Fruit fly (Drosophila melanogaster) whole organism, pupa: ENCODE data around the gene CG11983.

ENCODE experiments used
- CG10348 ChIP-seq: fragments of 200-800 bp; sonication (Bioruptor generic); IDR thresholded peaks from 2 replicates; pipeline ENCODE4 v1.3.6; 2022; ENCODE audit warnings: missing biosample characterization, missing genetic modification characterization
- CG12605 ChIP-seq: fragments of 200-800 bp; sonication (Bioruptor generic); IDR thresholded peaks from 2 replicates; pipeline ENCODE4 v1.3.6; 2022; ENCODE audit warnings: missing biosample characterization, missing genetic modification characterization
- CG13204 ChIP-seq: fragments of 200-800 bp; sonication (Bioruptor generic); optimal IDR thresholded peaks from 2 replicates; lab custom pipeline; 2018; ENCODE audit warnings: missing biosample characterization, mild to moderate bottlenecking, missing genetic modification characterization, moderate library complexity
- CG14655 ChIP-seq: fragments of 200-800 bp; sonication (Bioruptor generic); optimal IDR thresholded peaks from 3 replicates; lab custom pipeline; 2017; ENCODE audit warnings: mild to moderate bottlenecking, missing biosample characterization, missing genetic modification reagents, missing genetic modification characterization
- CG15710 ChIP-seq: fragments of 200-800 bp; sonication (Bioruptor generic); optimal IDR thresholded peaks from 2 replicates; lab custom pipeline; 2018; ENCODE audit warnings: missing biosample characterization, mild to moderate bottlenecking, missing genetic modification characterization, moderate library complexity
- CG17806 ChIP-seq: fragments of 200-800 bp; sonication (Bioruptor generic); optimal IDR thresholded peaks from 2 replicates; lab custom pipeline; 2018; ENCODE audit warnings: missing biosample characterization, mild to moderate bottlenecking, missing genetic modification characterization, moderate library complexity
- CG32121 ChIP-seq: fragments of 200-800 bp; sonication (Bioruptor generic); IDR thresholded peaks from 2 replicates; pipeline ENCODE4 v1.3.6; 2022; ENCODE audit warnings: missing biosample characterization, missing genetic modification characterization
- CG34367 ChIP-seq: fragments of 200-800 bp; sonication (Bioruptor generic); optimal IDR thresholded peaks from 2 replicates; lab custom pipeline; 2018; ENCODE audit warnings: missing biosample characterization, mild to moderate bottlenecking, missing genetic modification characterization
- CG4496 ChIP-seq: fragments of 200-800 bp; sonication (Bioruptor generic); IDR thresholded peaks from 3 replicates; pipeline ENCODE4 v1.3.6; 2022; ENCODE audit warnings: missing biosample characterization, missing genetic modification characterization
- CG8159 ChIP-seq: fragments of 200-800 bp; sonication (Bioruptor generic); optimal IDR thresholded peaks from 3 replicates; lab custom pipeline; 2018; ENCODE audit warnings: missing biosample characterization, mild to moderate bottlenecking, missing genetic modification characterization, moderate library complexity
- CG8301 ChIP-seq: fragments of 200-800 bp; sonication (Bioruptor generic); optimal IDR thresholded peaks from 2 replicates; lab custom pipeline; 2018; ENCODE audit warnings: missing biosample characterization, mild to moderate bottlenecking, missing genetic modification characterization
- CG9948 ChIP-seq: fragments of 200-800 bp; sonication (Bioruptor generic); optimal IDR thresholded peaks from 2 replicates; lab custom pipeline; 2018; ENCODE audit warnings: missing biosample characterization, mild to moderate bottlenecking, missing genetic modification characterization, moderate library complexity
- D1 ChIP-seq: fragments of 200-800 bp; sonication (Bioruptor generic); optimal IDR thresholded peaks from 2 replicates; lab custom pipeline; 2018; ENCODE audit warnings: missing biosample characterization, mild to moderate bottlenecking, missing genetic modification characterization, moderate library complexity
- EcR ChIP-seq: fragments of 200-800 bp; sonication (Bioruptor generic); optimal IDR thresholded peaks from 3 replicates; lab custom pipeline; 2019; ENCODE audit warnings: missing biosample characterization, missing genetic modification characterization, mild to moderate bottlenecking, moderate library complexity, missing genetic modification reagents
- Ets98B ChIP-seq: fragments of 200-800 bp; sonication (Bioruptor generic); IDR thresholded peaks from 2 replicates; pipeline ENCODE4 v1.3.6; 2022; ENCODE audit warnings: missing biosample characterization, missing genetic modification characterization
- Pif1A ChIP-seq: fragments of 200-800 bp; sonication (Bioruptor generic); optimal IDR thresholded peaks from 3 replicates; lab custom pipeline; 2016; ENCODE audit warnings: missing biosample characterization, missing genetic modification characterization
- Pif1B ChIP-seq: fragments of 200-800 bp; sonication (Bioruptor generic); optimal IDR thresholded peaks from 3 replicates; lab custom pipeline; 2016; ENCODE audit warnings: missing biosample characterization, missing genetic modification characterization
- Snoo ChIP-seq: fragments of 200-800 bp; sonication (Bioruptor generic); optimal IDR thresholded peaks from 3 replicates; lab custom pipeline; 2017; ENCODE audit warnings: missing biosample characterization, mild to moderate bottlenecking, missing genetic modification characterization, inconsistent platforms
- fd96Ca ChIP-seq: fragments of 200-800 bp; sonication (Bioruptor generic); IDR thresholded peaks from 3 replicates; pipeline ENCODE4 v1.3.6; 2022; ENCODE audit warnings: missing biosample characterization, missing genetic modification characterization
- gl ChIP-seq: fragments of 200-800 bp; sonication (Bioruptor generic); optimal IDR thresholded peaks from 2 replicates; lab custom pipeline; 2018; ENCODE audit warnings: missing biosample characterization, mild to moderate bottlenecking, missing genetic modification characterization
- rn ChIP-seq: fragments of 200-800 bp; sonication (Bioruptor generic); IDR thresholded peaks from 2 replicates; pipeline ENCODE4 v1.3.6; 2022; ENCODE audit warnings: missing biosample characterization, missing genetic modification characterization

Gene CG11983

DNA sequence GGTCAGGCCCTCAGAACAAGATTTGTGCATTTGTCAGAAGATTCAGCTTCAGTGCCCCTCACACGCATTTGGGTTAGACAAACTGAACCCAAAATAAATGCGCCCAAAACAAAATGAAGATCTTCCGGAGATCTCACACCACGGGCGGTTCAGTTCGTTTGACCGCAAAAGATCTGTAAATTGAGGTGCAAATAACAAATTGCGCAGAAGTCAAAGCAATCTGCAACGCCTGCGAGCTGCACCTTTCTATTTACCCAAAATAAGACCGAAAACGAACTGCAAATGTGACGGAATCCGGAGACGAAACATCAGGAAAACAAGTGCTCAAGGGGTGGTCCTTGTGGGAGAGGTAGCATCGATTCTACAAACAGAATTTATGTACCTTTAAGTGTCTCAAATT, 42.6 kb upstream of the CG11983 start:
- TF ChIP-seq CG8301 (tag; lab: Kevin White, UChicago) (no peak), CG34367 (no peak), CG17806 (tag; lab: Kevin White, UChicago) (no peak), gl (tag; lab: Kevin White, UChicago) (no peak), CG9948 (tag; lab: Kevin White, UChicago) (no peak), CG15710 (no peak), CG32121 (no peak), rn (GFP tag; lab: Robert Waterston, UW) (no peak)
- TF ChIP-seq, all 21 proteins: peak for 0

DNA sequence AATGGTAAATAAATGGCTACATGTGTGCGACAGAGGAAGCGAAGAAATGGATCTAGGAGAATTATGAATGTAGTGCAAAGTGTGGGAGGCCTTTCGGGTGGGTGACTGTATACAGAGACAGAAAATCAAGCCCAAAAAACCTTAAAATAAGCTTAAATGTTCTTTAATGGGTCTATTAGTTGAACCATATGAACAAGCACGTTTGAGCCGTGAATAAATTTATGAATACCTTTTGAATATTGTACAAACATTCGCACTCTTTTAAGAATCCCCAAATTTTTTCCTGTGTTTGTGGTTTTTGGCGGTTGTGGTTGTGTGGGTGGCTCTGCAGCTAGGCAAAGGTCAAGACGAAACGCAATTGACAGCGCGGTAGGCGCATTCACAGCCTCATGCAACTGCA, 41.5 kb upstream of the CG11983 start:
- TF ChIP-seq CG15710 (no peak), Snoo (no peak), CG32121 (peak; percentile 46; the same call in 1 of the 2 replicates), CG4496 (GFP tag; lab: Robert Waterston, UW) (peak; percentile 22; the same call in 2 of the 3 replicates), CG8301 (tag; lab: Kevin White, UChicago) (peak; percentile 43), CG17806 (tag; lab: Kevin White, UChicago) (no peak)

DNA sequence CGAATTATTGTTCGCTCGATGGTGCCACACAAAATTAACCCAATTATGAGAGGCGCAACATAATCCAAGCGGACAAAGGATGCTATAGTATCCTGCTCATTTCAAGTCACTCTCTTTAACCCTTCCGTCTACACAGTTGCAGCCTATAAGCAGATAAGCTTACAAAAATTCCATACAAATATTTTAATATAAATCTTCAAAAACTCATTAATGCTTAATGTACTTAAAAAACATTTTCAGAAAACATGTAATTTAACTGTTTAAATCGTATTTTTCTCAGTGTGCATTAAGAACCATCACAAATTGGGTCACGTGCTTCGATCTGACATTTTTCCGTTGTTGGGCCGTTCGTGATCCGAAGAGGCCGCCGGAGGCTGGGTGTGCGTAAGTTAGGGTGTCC, 39.3 kb upstream of the CG11983 start:
- peak; percentile 22 for TF ChIP-seq Pif1B (GFP tag; lab: Kevin White, UChicago)
- peak; percentile 37 for TF ChIP-seq CG15710
- TF ChIP-seq CG17806 (tag; lab: Kevin White, UChicago): peak; percentile 19
- TF ChIP-seq CG8301 (tag; lab: Kevin White, UChicago): peak; percentile 18
- TF ChIP-seq CG34367: peak; percentile 3
- TF ChIP-seq gl (tag; lab: Kevin White, UChicago): no peak
- no peak for TF ChIP-seq Ets98B (GFP tag; lab: Robert Waterston, UW)
- TF ChIP-seq CG8159 (tag; lab: Kevin White, UChicago): peak; percentile 65
- no peak for TF ChIP-seq D1 (tag; lab: Kevin White, UChicago)
- peak; percentile 38 for TF ChIP-seq Pif1A (GFP tag; lab: Kevin White, UChicago)
- peak; percentile 51 for TF ChIP-seq CG9948 (tag; lab: Kevin White, UChicago)
- TF ChIP-seq Snoo: peak; percentile 38
- TF ChIP-seq CG14655 (GFP tag; lab: Kevin White, UChicago): peak; percentile 20
- no peak for TF ChIP-seq CG32121
- TF ChIP-seq, all 21 proteins: peak for 10

DNA sequence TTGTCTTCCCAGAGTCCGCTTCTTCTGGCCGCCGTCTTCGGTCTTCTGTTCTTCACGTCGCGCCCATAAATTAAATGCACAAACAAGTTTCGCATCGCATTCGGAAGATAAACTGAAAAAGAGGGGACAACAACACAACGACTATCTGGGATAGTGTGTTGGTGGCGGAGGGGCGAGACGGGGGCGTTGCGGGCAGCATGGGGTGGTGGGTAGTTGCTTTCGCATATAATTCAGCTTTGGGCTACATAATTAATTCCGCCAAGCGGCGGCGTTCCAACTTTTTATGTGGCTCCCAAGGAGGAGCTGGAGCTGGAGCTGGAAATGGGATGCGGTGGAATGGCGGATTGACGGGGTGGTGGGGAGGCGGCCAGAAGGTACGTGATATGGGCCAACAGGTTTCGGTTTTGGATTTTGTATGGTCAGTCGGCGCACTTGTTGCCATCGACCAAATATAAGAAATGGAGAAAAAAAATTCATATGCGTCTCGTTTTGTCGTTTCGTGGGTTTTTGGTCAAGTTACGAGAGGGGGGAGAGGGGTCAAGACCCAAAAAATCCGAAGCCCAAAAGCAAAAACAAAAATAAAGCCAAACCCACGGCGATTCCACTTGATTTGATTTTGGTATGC, 38.7 kb upstream of the CG11983 start:
- TF ChIP-seq CG8159 (tag; lab: Kevin White, UChicago): no peak
- peak; percentile 64 for TF ChIP-seq EcR (GFP tag; lab: Kevin White, UChicago)
- TF ChIP-seq Pif1A (GFP tag; lab: Kevin White, UChicago): no peak
- TF ChIP-seq CG13204 (GFP tag; lab: Kevin White, UChicago): peak; percentile 93
- TF ChIP-seq CG8301 (tag; lab: Kevin White, UChicago): no peak
- no peak for TF ChIP-seq CG15710
- TF ChIP-seq, all 21 proteins: peak for 2

DNA sequence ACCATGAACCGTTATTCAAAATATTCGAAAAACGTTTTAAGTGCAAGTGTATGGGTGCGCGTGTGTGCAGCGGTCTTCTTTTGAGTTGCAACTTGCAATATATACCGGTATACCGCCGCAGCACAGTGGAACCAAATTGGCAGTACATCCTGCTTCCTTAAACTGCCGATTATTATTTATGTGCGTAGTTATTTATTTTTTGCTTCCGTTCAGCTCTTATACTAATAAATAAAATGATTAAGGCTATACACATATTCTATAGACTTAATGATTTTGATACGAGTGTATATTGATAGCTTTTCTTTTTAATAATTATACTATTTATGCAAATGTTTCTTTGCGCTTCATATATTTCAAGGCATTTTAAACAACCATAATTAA, 38.2 kb upstream of the CG11983 start:
- TF ChIP-seq CG13204 (GFP tag; lab: Kevin White, UChicago) (no peak), CG34367 (no peak), CG8301 (tag; lab: Kevin White, UChicago) (no peak), Pif1B (GFP tag; lab: Kevin White, UChicago) (no peak), CG9948 (tag; lab: Kevin White, UChicago) (no peak), CG32121 (no peak), Snoo (no peak), CG12605 (GFP tag; lab: Robert Waterston, UW) (no peak), gl (tag; lab: Kevin White, UChicago) (no peak), CG4496 (GFP tag; lab: Robert Waterston, UW) (no peak), D1 (tag; lab: Kevin White, UChicago) (no peak), CG10348 (GFP tag; lab: Robert Waterston, UW) (no peak)

DNA sequence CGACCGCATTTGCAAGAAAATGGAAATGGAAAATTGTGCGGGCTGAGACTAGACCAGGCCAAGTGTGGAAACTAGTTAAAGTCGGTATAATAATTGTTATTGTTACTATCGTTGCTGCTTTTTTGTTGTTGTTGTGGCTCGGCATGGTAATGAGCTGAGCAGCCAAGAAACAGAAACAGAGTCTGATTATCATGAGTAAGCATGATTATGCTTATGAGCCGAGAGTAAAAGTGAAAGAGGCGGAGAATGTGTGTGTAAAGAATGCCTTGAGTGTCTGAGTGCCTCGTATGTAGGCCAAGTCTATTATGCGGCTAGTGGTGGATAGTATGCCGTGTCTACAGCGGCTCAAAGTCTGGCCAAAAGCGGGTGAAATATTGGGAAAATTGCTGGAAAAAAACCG, 37.4 kb upstream of the CG11983 start:
- TF ChIP-seq Snoo (no peak), CG8301 (tag; lab: Kevin White, UChicago) (no peak), Ets98B (GFP tag; lab: Robert Waterston, UW) (no peak), CG15710 (no peak), CG14655 (GFP tag; lab: Kevin White, UChicago) (no peak), CG13204 (GFP tag; lab: Kevin White, UChicago) (no peak), fd96Ca (GFP tag; lab: Robert Waterston, UW) (no peak), CG12605 (GFP tag; lab: Robert Waterston, UW) (no peak), CG34367 (no peak), CG4496 (GFP tag; lab: Robert Waterston, UW) (no peak), EcR (GFP tag; lab: Kevin White, UChicago) (no peak), D1 (tag; lab: Kevin White, UChicago) (no peak), Pif1B (GFP tag; lab: Kevin White, UChicago) (no peak), CG8159 (tag; lab: Kevin White, UChicago) (no peak), CG32121 (no peak), gl (tag; lab: Kevin White, UChicago) (no peak)
- TF ChIP-seq, all 21 proteins: peak for 0
